Worm (Caenorhabditis elegans) whole organism, young adult: ENCODE data around the gene acr-24.

Experiments used
- B0035.1 ChIP-seq: sonication (generic microtip); optimal IDR thresholded peaks from 2 replicates; lab custom pipeline; 2016; ENCODE audit warnings: missing genetic modification characterization, mild to moderate bottlenecking, missing compliant biosample characterization, missing genotype, missing genetic modification reagents
- F57A8.1 ChIP-seq: fragments of 200-800 bp; sonication (Bioruptor generic); optimal IDR thresholded peaks from 2 replicates; lab custom pipeline; 2018; ENCODE audit warnings: mild to moderate bottlenecking, missing genetic modification characterization, moderate library complexity, missing compliant biosample characterization
- K11D2.4 ChIP-seq: fragments of 200-800 bp; sonication (Bioruptor generic); IDR thresholded peaks from 2 replicates; pipeline ENCODE4 v1.3.6; 2022; ENCODE audit warnings: missing genetic modification reagents, missing genetic modification characterization, missing compliant biosample characterization
- T07F8.4 ChIP-seq: sonication (generic microtip); optimal IDR thresholded peaks from 2 replicates; lab custom pipeline; 2016; ENCODE audit warnings: mild to moderate bottlenecking, missing genetic modification characterization, moderate library complexity, missing compliant biosample characterization
- Y53G8AR.9 ChIP-seq: fragments of 200-800 bp; sonication (Bioruptor generic); conservative IDR thresholded peaks from 2 replicates; pipeline ENCODE4 v1.3.6; 2022; ENCODE audit warnings: missing genetic modification reagents, missing genetic modification characterization, missing compliant biosample characterization
- ama-1 ChIP-seq, 3 experiments: fragments of 150-350 bp in 1 of 3; sonication (generic microtip) in 2 of 3; optimal IDR thresholded peaks; 2 replicates each; lab custom pipeline; 2014 to 2018; ENCODE audit warnings: missing biosample characterization in 2 of 3, missing genetic modification characterization in 2 of 3, missing genetic modification reagents in 2 of 3
- chd-7 ChIP-seq: sonication (generic microtip); optimal IDR thresholded peaks from 2 replicates; lab custom pipeline; 2016; ENCODE audit warnings: mild to moderate bottlenecking, missing genetic modification characterization, moderate library complexity, missing compliant biosample characterization
- hmg-1.2 ChIP-seq: fragments of 200-800 bp; sonication (Bioruptor generic); IDR thresholded peaks from 2 replicates; pipeline ENCODE4 v1.3.6; 2022; ENCODE audit warnings: missing genetic modification reagents, missing genetic modification characterization, missing compliant biosample characterization
- lin-35 ChIP-seq, 3 experiments: fragments of 150-350 bp in 2 of 3; sonication (generic microtip) in 1 of 3; optimal IDR thresholded peaks; 2 replicates each; lab custom pipeline; 2014 to 2018; ENCODE audit warnings: missing biosample characterization in 3 of 3, missing genetic modification characterization in 3 of 3, missing genetic modification reagents in 3 of 3
- lsl-1 ChIP-seq: fragments of 200-800 bp; sonication (Bioruptor generic); optimal IDR thresholded peaks from 2 replicates; lab custom pipeline; 2018; ENCODE audit warnings: mild to moderate bottlenecking, missing genetic modification characterization, moderate library complexity, missing compliant biosample characterization
- nhr-120 ChIP-seq: fragments of 200-800 bp; sonication (Bioruptor generic); IDR thresholded peaks from 2 replicates; pipeline ENCODE4 v1.3.6; 2022; ENCODE audit warnings: missing genetic modification characterization, missing compliant biosample characterization
- somi-1 ChIP-seq: fragments of 200-800 bp; sonication (Bioruptor generic); optimal IDR thresholded peaks from 2 replicates; lab custom pipeline; 2018; ENCODE audit warnings: mild to moderate bottlenecking, missing genetic modification characterization, missing compliant biosample characterization
- ztf-18 ChIP-seq: sonication (generic microtip); optimal IDR thresholded peaks from 2 replicates; lab custom pipeline; 2016; ENCODE audit warnings: missing genotype, mild to moderate bottlenecking, missing genetic modification characterization, missing compliant biosample characterization

ce11 chrIV:15554771-15555170 is 57.4 kb downstream of the acr-24 start:
- TF ChIP-seq chd-7 (no peak), lin-35 (GFP tag; optimal IDR thresholded peaks at IDR 0.05; lab: Kevin White, UChicago) (no peak), lsl-1 (GFP tag; lab: Kevin White, UChicago) (no peak), T07F8.4 (tag; lab: Kevin White, UChicago) (no peak), hmg-1.2 (GFP tag; lab: Robert Waterston, UW) (no peak), B0035.1 (tag; lab: Kevin White, UChicago) (no peak), F57A8.1 (GFP tag; lab: Kevin White, UChicago) (no peak), K11D2.4 (GFP tag; lab: Robert Waterston, UW) (no peak), ama-1 (optimal IDR thresholded peaks at IDR 0.05; lab: Kevin White, UChicago) (no peak), ama-1 (GFP tag; optimal IDR thresholded peaks at IDR 0.05; lab: Kevin White, UChicago) (no peak), Y53G8AR.9 (GFP tag; lab: Robert Waterston, UW) (no peak), somi-1 (GFP tag; lab: Kevin White, UChicago) (no peak), nhr-120 (no peak), ztf-18 (tag; lab: Kevin White, UChicago) (no peak)
